Fruit fly (Drosophila melanogaster) whole organism: ENCODE measurements around the gene Hsp60A.

ENCODE experiments used
- CG8478 ChIP-seq: fragments of >200 bp; optimal IDR thresholded peaks from 2 replicates; lab custom pipeline; 2018; ENCODE audit warnings: inconsistent platforms
- pan ChIP-seq: fragments of >200 bp; optimal IDR thresholded peaks from 2 replicates; lab custom pipeline; 2017
- usp ChIP-seq: fragments of >200 bp; optimal IDR thresholded peaks from 2 replicates; lab custom pipeline; 2017; ENCODE audit warnings: missing biosample characterization, missing genetic modification characterization, mixed read lengths

dm6 chrX:11143820-11144219 is 35.5 kb downstream of the Hsp60A start, which contains the start of gene CG15201:
- TF ChIP-seq usp (GFP tag; lab: Kevin White, UChicago), result no peak
- TF ChIP-seq pan (lab: Kevin White, UChicago), result no peak
- TF ChIP-seq CG8478 (lab: Kevin White, UChicago), result no peak
